Worm (Caenorhabditis elegans) whole organism, L3 larva: Measurements from ENCODE around the gene W02F12.2.

Source experiments
- ceh-9 ChIP-seq: sonication (generic microtip); optimal IDR thresholded peaks from 2 replicates; lab custom pipeline; 2018; ENCODE audit warnings: missing biosample characterization, missing genetic modification characterization
- daf-12 ChIP-seq: fragments of 150-350 bp; optimal IDR thresholded peaks from 2 replicates; lab custom pipeline; 2014; ENCODE audit warnings: missing biosample characterization, missing genetic modification reagents, missing genetic modification characterization
- egl-27 ChIP-seq: sonication (generic microtip); optimal IDR thresholded peaks from 4 replicates; lab custom pipeline; 2017; ENCODE audit warnings: missing biosample characterization, missing genetic modification reagents, missing genetic modification characterization
- elt-2 ChIP-seq: sonication (generic microtip); optimal IDR thresholded peaks from 2 replicates; lab custom pipeline; 2016; ENCODE audit warnings: missing genetic modification reagents, mild to moderate bottlenecking, missing genetic modification characterization, missing compliant biosample characterization
- mdl-1 ChIP-seq: fragments of 150-350 bp; optimal IDR thresholded peaks from 2 replicates; lab custom pipeline; 2014; ENCODE audit warnings: missing biosample characterization, missing genetic modification characterization
- nhr-237 ChIP-seq: fragments of 150-350 bp; optimal IDR thresholded peaks from 2 replicates; lab custom pipeline; 2014; ENCODE audit warnings: missing biosample characterization, missing genetic modification characterization
- nhr-25 ChIP-seq: sonication (generic microtip); optimal IDR thresholded peaks from 2 replicates; lab custom pipeline; 2017; ENCODE audit warnings: missing biosample characterization, missing genetic modification characterization
- nhr-76 ChIP-seq: fragments of 150-350 bp; sonication (generic microtip); optimal IDR thresholded peaks from 5 replicates; lab custom pipeline; 2014; ENCODE audit warnings: missing biosample characterization, missing genetic modification characterization
- tbx-2 ChIP-seq: sonication (generic microtip); optimal IDR thresholded peaks from 2 replicates; lab custom pipeline; 2016; ENCODE audit warnings: mild to moderate bottlenecking, missing genetic modification characterization, missing compliant biosample characterization
- unc-62 ChIP-seq: fragments of 150-350 bp; sonication (generic microtip); optimal IDR thresholded peaks from 4 replicates; lab custom pipeline; 2014; ENCODE audit warnings: missing biosample characterization, missing genetic modification reagents, missing genetic modification characterization
- ztf-11 ChIP-seq: fragments of 150-350 bp; optimal IDR thresholded peaks from 2 replicates; lab custom pipeline; 2014; ENCODE audit warnings: missing biosample characterization, missing genetic modification characterization
- ztf-4 ChIP-seq: fragments of 150-350 bp; optimal IDR thresholded peaks from 2 replicates; lab custom pipeline; 2014; ENCODE audit warnings: missing biosample characterization, missing genetic modification characterization

DNA sequence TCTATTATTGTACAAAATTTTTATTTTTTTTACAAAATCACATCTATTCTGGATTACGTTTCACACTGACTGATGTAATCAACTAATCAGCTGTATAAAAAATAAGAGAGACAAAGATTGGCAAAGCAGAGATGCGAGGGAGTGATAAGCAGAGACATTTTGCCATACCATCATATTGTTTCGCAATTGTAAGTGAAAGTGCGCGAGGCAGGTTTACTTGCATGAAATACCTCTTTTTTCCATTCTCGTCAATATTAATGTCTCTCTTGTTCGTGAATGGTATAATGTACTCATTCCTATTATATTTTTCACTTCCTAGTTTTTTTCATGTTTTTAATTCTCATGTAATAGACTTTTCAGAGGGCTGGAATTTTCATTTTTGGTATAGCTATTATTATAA lies 39.4 kb upstream of the W02F12.2 start:
- TF ChIP-seq ztf-11 (tag; lab: Kevin White, UChicago) = no peak
- TF ChIP-seq daf-12 = no peak
- TF ChIP-seq elt-2 (tag; lab: Kevin White, UChicago) = no peak
- TF ChIP-seq egl-27 (tag; lab: Kevin White, UChicago) = no peak
- TF ChIP-seq unc-62 (GFP tag; lab: Kevin White, UChicago) = no peak
- TF ChIP-seq nhr-237 (tag; lab: Kevin White, UChicago) = no peak
- TF ChIP-seq ceh-9 (tag; lab: Kevin White, UChicago) = no peak
- no peak for TF ChIP-seq mdl-1
- no peak for TF ChIP-seq ztf-4
- TF ChIP-seq tbx-2 = no peak
- TF ChIP-seq nhr-25 (tag; lab: Kevin White, UChicago) = peak; percentile 77
- no peak for TF ChIP-seq nhr-76
